Worm (Caenorhabditis elegans) whole organism, midembryonic: ENCODE results near the gene cat-1.

Experiments used
- T22C8.4 ChIP-seq: fragments of 200-800 bp; sonication (Bioruptor generic); IDR thresholded peaks from 2 replicates; pipeline ENCODE4 v1.3.6; 2022; ENCODE audit warnings: missing genetic modification characterization, missing compliant biosample characterization
- cog-1 ChIP-seq: sonication (generic microtip); optimal IDR thresholded peaks from 2 replicates; lab custom pipeline; 2016; ENCODE audit warnings: missing genetic modification characterization, missing compliant biosample characterization
- flt-1 ChIP-seq: fragments of 200-800 bp; sonication (Bioruptor generic); IDR thresholded peaks from 2 replicates; pipeline ENCODE4 v1.3.6; 2022; ENCODE audit warnings: missing genetic modification characterization, missing compliant biosample characterization
- klf-2 ChIP-seq: fragments of 200-800 bp; sonication (Bioruptor generic); conservative IDR thresholded peaks from 2 replicates; pipeline ENCODE4 v1.3.6; 2022; ENCODE audit warnings: missing genetic modification reagents, missing genetic modification characterization, missing compliant biosample characterization
- med-1 ChIP-seq: sonication (generic microtip); optimal IDR thresholded peaks from 2 replicates; lab custom pipeline; 2017; ENCODE audit warnings: missing genetic modification characterization, mild to moderate bottlenecking, missing compliant biosample characterization, antibody characterized with exemption, missing genetic modification reagents; ENCODE audit not compliant: insufficient read depth
- ref-1 ChIP-seq: fragments of 200-800 bp; sonication (Bioruptor generic); conservative IDR thresholded peaks from 2 replicates; pipeline ENCODE4 v1.3.6; 2022; ENCODE audit warnings: missing genetic modification reagents, missing genetic modification characterization, missing compliant biosample characterization
- tab-1 ChIP-seq: fragments of 200-800 bp; sonication (Bioruptor generic); IDR thresholded peaks from 2 replicates; pipeline ENCODE4 v1.3.6; 2022; ENCODE audit warnings: missing genetic modification characterization, missing compliant biosample characterization
- ztf-23 ChIP-seq: fragments of 200-800 bp; sonication (Bioruptor generic); IDR thresholded peaks from 2 replicates; pipeline ENCODE4 v1.3.6; 2022; ENCODE audit warnings: missing genetic modification reagents, missing genetic modification characterization, missing compliant biosample characterization
- ztf-29 ChIP-seq: fragments of 200-800 bp; sonication (Bioruptor generic); IDR thresholded peaks from 2 replicates; pipeline ENCODE4 v1.3.6; 2022; ENCODE audit warnings: missing genetic modification reagents, missing genetic modification characterization, missing compliant biosample characterization

Gene cat-1

DNA sequence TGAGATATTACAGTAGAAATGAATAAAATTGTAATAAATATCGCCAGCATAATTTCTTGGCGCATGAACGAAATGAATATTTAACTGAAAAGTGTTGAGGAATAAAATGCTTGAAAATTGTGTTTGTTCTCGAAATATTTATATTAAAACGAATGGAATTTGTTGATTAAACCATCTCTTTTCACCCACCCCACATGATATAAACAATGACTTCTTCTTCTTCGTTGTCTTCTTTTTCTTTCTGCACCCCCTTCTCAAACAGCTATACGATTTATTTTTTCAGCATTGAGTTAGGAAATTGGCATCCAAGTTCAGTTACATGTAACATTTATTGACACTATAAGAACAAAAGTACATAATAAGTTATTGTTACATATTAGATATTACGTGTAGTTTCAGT is 9.6 kb upstream of the cat-1 start, which contains the start of gene C41G11.1:
Gene C41G11.1 (minus strand): TSS at position 101 of the 400 bp plus-strand sequence.
- TF ChIP-seq flt-1: no peak
- TF ChIP-seq cog-1 (tag; lab: Kevin White, UChicago): no peak
- no peak for TF ChIP-seq T22C8.4 (GFP tag; lab: Robert Waterston, UW)
- TF ChIP-seq ztf-23 (GFP tag; lab: Robert Waterston, UW): no peak
- no peak for TF ChIP-seq med-1

DNA sequence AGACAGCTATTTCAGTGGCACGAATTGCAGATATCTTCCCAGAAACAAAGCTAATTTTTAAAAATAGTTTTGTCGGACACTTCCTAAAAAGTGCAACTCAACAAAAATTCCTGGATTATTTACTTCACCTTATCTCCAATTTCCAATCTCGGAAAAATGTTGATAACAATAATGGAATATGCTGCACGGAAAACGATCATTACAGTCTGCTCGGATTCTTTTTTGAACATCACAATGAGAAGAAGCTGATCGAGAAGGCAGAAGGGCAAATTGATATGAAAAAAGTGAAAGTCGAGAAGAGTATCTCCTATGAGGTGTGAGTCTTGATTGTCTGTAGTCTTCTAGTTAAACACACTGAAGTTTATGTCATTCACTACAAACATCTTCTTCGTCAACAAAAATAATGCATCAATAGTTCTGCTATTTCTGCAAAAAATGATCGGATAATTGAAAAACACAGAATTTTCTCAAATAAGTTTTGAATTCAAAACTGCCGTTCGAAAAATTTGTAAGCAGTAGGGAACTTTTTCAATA is 5.4 kb upstream of the cat-1 start:
- TF ChIP-seq klf-2 (GFP tag; lab: Robert Waterston, UW) (no peak), ztf-23 (GFP tag; lab: Robert Waterston, UW) (no peak), cog-1 (tag; lab: Kevin White, UChicago) (no peak), tab-1 (GFP tag; lab: Robert Waterston, UW) (no peak), T22C8.4 (GFP tag; lab: Robert Waterston, UW) (no peak), ref-1 (GFP tag; lab: Robert Waterston, UW) (no peak), med-1 (no peak), ztf-29 (GFP tag; lab: Robert Waterston, UW) (no peak), flt-1 (no peak)

DNA sequence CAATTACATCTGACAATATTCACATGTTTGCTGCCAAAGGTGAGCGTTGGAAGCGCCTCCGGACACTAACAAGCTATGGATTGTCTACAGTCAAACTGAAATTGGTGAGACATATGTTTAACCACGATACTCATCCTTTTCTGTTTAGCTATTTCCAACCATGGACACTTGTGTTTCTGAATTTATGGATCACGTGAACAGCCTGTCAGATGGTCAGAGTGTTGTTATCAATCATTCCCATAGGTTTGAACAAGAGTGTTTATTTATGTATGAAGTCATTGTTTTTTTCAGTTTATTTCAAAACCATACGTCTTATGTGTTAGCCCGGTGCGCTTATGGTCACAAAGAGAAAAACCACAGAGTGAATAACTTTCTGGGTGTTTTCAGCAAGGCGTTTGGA is 4.8 kb upstream of the cat-1 start:
- TF ChIP-seq med-1 (no peak), ztf-23 (GFP tag; lab: Robert Waterston, UW) (no peak), tab-1 (GFP tag; lab: Robert Waterston, UW) (no peak), flt-1 (no peak), cog-1 (tag; lab: Kevin White, UChicago) (no peak), ztf-29 (GFP tag; lab: Robert Waterston, UW) (no peak), klf-2 (GFP tag; lab: Robert Waterston, UW) (no peak), ref-1 (GFP tag; lab: Robert Waterston, UW) (no peak), T22C8.4 (GFP tag; lab: Robert Waterston, UW) (no peak)

DNA sequence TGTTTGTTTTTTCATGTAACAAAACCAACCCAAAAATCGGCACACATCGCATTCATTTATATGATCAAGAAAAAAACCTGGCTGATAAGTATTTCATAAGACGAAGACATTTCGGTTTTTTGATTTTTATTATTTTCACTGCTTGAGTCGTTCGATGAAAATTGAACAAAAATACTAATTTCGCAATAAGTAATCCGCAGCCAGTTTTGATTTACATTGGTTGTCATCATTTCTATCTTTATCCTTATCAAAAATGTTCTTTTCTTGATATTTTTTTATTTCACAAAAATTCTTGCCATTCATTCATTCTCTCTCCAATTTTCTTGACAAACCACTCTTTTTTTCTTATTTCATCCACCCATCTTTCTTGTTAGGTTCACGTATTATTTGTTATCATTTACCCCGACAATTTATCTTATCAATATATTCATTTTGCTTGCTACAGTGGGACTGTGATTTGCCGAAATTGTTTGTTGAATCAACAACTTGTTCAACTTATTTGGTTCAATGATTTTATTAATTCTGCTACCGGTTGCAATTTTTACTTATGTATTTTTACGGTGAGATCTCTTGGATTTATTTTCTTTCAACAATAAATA is 3.6 kb upstream of the cat-1 start, which contains the start of gene cyp-43A1:
Gene cyp-43A1 (plus strand): TSS at position 446 of the 599 bp plus-strand sequence.
- TF ChIP-seq tab-1 (GFP tag; lab: Robert Waterston, UW) (no peak), ztf-23 (GFP tag; lab: Robert Waterston, UW) (no peak), klf-2 (GFP tag; lab: Robert Waterston, UW) (no peak), flt-1 (no peak), med-1 (no peak), ref-1 (GFP tag; lab: Robert Waterston, UW) (no peak), T22C8.4 (GFP tag; lab: Robert Waterston, UW) (no peak), ztf-29 (GFP tag; lab: Robert Waterston, UW) (no peak), cog-1 (tag; lab: Kevin White, UChicago) (no peak)

DNA sequence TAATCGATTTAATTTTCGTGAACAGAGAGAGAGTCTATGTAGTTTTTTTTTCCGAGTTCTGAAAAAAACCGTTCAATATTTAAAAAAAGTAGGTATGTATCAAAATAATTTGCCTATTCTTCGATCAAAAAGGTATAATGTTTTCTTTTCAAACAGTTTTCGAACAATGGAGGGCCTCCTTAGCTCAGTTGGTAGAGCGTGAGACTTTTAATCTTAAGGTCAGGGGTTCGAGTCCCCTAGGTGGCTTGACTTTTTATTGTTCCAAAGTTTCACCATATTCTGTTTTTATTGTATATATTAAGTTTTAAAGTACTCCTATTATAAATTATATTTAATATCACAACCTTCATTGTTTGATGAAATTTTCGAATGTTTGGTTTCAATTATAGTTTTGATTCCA is 2.9 kb upstream of the cat-1 start:
- TF ChIP-seq T22C8.4 (GFP tag; lab: Robert Waterston, UW): no peak
- TF ChIP-seq ztf-23 (GFP tag; lab: Robert Waterston, UW): peak; percentile 38; the same call in 1 of the 2 replicates
- TF ChIP-seq tab-1 (GFP tag; lab: Robert Waterston, UW): no peak; the same call in 1 of the 2 replicates
- TF ChIP-seq flt-1: peak; percentile 40; the same call in 1 of the 2 replicates

DNA sequence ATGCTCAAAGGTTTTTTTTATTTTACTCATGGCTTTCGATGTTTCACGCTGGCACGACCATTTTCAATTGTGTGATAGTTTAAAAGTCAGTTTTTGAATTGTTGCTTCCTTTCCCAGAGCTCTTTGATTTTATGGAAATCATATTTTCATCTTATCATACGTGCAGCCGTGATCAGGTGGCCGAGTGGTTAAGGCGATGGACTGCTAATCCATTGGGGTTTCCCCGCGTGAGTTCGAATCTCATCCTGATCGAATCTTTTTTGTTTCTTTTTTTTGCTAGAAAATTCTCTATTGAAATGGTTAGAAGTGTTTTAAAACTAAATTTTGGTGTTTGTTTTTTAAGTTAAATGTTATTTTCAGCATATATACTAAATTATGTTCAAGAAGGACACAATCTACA is 1.3 kb downstream of the cat-1 start:
- TF ChIP-seq flt-1: no peak
- no peak for TF ChIP-seq klf-2 (GFP tag; lab: Robert Waterston, UW)
- TF ChIP-seq med-1: no peak
- no peak for TF ChIP-seq ztf-23 (GFP tag; lab: Robert Waterston, UW)
- no peak for TF ChIP-seq ref-1 (GFP tag; lab: Robert Waterston, UW)
- TF ChIP-seq cog-1 (tag; lab: Kevin White, UChicago): no peak
- TF ChIP-seq ztf-29 (GFP tag; lab: Robert Waterston, UW): no peak
- TF ChIP-seq tab-1 (GFP tag; lab: Robert Waterston, UW): no peak
- TF ChIP-seq T22C8.4 (GFP tag; lab: Robert Waterston, UW): no peak

DNA sequence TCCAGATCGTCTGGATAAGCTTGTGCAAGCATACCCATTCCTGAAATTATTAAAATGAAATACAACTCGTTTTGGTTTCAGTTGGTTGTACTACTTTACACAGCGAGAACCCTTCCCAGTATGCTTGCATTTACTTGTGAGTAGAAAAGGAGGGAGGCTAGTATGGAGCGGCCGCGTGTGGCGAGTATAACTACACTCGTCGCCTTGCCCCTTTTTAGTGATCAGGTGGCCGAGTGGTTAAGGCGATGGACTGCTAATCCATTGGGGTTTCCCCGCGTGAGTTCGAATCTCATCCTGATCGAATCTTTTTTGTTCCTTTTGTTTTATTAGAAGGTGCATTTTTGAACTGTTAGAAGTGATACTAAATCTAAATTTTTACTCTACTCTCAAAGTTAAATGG is 2.7 kb downstream of the cat-1 start:
- TF ChIP-seq cog-1 (tag; lab: Kevin White, UChicago): peak; percentile 77
- peak; percentile 98 for TF ChIP-seq tab-1 (GFP tag; lab: Robert Waterston, UW)
- TF ChIP-seq klf-2 (GFP tag; lab: Robert Waterston, UW): peak; percentile 92
- peak; percentile 92 for TF ChIP-seq ref-1 (GFP tag; lab: Robert Waterston, UW)
- peak; percentile 92 for TF ChIP-seq ztf-29 (GFP tag; lab: Robert Waterston, UW)
- TF ChIP-seq flt-1: peak; percentile 99
- peak; percentile 97 for TF ChIP-seq ztf-23 (GFP tag; lab: Robert Waterston, UW)
- TF ChIP-seq T22C8.4 (GFP tag; lab: Robert Waterston, UW): peak; percentile 97
- TF ChIP-seq med-1: peak; percentile 81

DNA sequence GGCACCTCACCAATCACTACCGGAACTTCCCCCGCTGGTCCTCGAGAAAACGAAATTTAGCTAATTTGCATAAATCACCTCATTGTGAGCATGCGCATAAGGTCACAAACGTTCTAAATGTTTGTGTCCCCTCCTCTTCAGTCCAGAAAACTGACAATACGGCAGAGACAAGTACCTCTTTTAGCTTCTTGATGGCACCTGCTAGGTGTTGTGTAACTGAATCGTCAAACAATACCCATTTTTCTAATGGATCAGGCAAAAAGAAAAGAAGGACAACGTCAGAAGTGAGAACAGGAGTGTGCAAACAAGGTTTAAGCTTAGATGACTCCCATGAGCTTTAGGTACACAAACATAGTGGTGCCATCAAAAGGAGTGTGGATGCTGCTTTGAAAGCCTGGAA is 11.0 kb downstream of the cat-1 start:
- TF ChIP-seq ref-1 (GFP tag; lab: Robert Waterston, UW) (no peak), cog-1 (tag; lab: Kevin White, UChicago) (no peak), T22C8.4 (GFP tag; lab: Robert Waterston, UW) (no peak), tab-1 (GFP tag; lab: Robert Waterston, UW) (no peak), klf-2 (GFP tag; lab: Robert Waterston, UW) (no peak), ztf-23 (GFP tag; lab: Robert Waterston, UW) (no peak), ztf-29 (GFP tag; lab: Robert Waterston, UW) (no peak), med-1 (no peak), flt-1 (no peak)

DNA sequence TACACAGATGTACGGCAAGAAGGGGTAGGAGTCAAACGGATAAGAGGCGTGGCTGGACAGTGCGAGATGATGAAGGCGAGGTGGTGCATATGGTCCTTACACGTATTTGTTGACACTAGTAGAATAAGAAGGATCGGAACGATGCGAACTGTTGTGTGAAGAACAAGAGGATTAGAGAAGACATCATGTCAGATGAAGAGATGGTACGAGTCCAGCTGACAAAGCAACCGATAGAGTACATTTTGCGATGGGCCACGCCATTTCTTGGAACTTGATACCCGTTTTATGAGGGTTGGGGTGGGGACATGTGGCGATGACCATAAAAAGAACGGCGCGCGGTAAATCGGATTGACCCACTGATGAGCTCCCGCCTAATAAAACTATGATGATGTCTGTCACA is 12.1 kb downstream of the cat-1 start:
- TF ChIP-seq ztf-29 (GFP tag; lab: Robert Waterston, UW): no peak
- TF ChIP-seq cog-1 (tag; lab: Kevin White, UChicago): no peak
- no peak for TF ChIP-seq T22C8.4 (GFP tag; lab: Robert Waterston, UW)
- no peak for TF ChIP-seq med-1
- no peak for TF ChIP-seq klf-2 (GFP tag; lab: Robert Waterston, UW)
- TF ChIP-seq ref-1 (GFP tag; lab: Robert Waterston, UW): no peak
- no peak for TF ChIP-seq ztf-23 (GFP tag; lab: Robert Waterston, UW)
- no peak for TF ChIP-seq tab-1 (GFP tag; lab: Robert Waterston, UW)
- no peak for TF ChIP-seq flt-1
